Fruit fly (Drosophila melanogaster): ENCODE results near the gene CG34279.

Gene CG34279

DNA sequence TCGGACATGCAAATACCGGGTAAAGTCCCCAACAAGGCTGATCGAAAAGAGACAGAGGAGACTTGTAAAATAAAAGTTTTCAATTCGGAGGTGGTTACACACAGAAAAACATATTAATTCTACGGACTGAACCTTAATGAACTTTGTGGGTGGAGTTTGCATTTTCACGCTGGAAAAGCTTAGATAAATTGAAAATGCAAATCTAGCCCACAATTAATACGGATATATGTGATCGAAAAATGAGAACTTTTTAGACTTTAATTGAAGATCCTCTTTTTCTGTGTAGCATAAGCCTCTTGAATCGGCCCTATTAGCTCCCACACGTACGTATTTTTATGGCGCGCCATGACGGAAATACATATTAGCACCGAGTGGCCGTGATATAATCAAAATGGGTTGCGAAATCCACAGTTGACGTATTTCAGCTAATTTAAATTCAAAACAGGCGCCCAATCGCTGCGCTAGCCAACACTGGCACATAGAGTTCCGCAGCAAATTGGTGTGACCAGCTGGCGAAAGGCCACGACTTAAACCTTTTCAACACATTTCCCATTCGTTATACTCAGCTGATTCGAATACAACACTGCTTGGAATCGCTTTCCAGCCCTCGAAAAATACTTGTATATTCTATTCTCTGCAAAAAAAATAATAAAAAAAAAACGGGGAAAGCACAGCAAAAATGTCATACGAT lies 17.6 kb downstream of the CG34279 start (continued):
- no peak for TF ChIP-seq inv (GFP tag; IDR thresholded peaks at IDR 0.05; ENCODE audit: partially characterized antibody)
- TF ChIP-seq Mes4 (GFP tag; optimal IDR thresholded peaks at IDR 0.05) = peak; percentile 65
- no peak for TF ChIP-seq mld (GFP tag; IDR thresholded peaks at IDR 0.05; ENCODE audit: partially characterized antibody)

DNA sequence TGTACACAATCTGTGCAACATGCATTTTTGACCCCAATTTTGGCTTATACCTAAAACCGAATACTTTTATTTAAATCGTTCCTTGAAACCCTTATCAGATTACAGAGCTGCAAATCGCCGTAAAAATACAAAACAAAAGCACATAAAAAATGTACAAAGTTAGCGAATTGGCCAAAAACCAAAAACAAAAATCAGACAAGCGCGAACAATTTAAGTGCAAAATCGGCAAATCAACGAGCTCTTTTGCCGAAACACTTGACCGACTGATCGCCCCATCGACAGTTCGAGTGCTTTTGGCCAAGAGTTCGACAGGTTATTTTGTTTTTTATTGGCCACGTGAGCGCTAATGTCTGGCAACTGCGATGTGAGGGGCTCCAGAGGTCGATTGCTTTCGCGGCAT lies 21.2 kb downstream of the CG34279 start:
- TF ChIP-seq CG6791 (GFP tag; IDR thresholded peaks at IDR 0.05; ENCODE audit: partially characterized antibody) = no peak
- TF ChIP-seq CG8359 (GFP tag; optimal IDR thresholded peaks at IDR 0.05; ENCODE audit: borderline replicate concordance) = no peak
- TF ChIP-seq CG7372 (GFP tag; IDR thresholded peaks at IDR 0.05) = no peak
- no peak for TF ChIP-seq Hmr (GFP tag; optimal IDR thresholded peaks at IDR 0.05)
- TF ChIP-seq seq (GFP tag; IDR thresholded peaks at IDR 0.05) = no peak
- no peak for TF ChIP-seq Dip2 (GFP tag; IDR thresholded peaks at IDR 0.05)
- no peak for TF ChIP-seq Spps (tag; optimal IDR thresholded peaks at IDR 0.05)
- TF ChIP-seq Ssrp (tag; optimal IDR thresholded peaks at IDR 0.05) = no peak
- TF ChIP-seq CG11247 (GFP tag; IDR thresholded peaks at IDR 0.05) = no peak
- no peak for TF ChIP-seq NC2β (GFP tag; optimal IDR thresholded peaks at IDR 0.05)
- TF ChIP-seq aop (GFP tag; IDR thresholded peaks at IDR 0.05) = no peak

- TF ChIP-seq Tbp (GFP tag; optimal IDR thresholded peaks at IDR 0.05) (no peak), gcm (GFP tag; optimal IDR thresholded peaks at IDR 0.05) (no peak), CG1647 (GFP tag; optimal IDR thresholded peaks at IDR 0.05) (no peak), CG14667 (GFP tag; IDR thresholded peaks at IDR 0.05) (no peak), eyg (GFP tag; optimal IDR thresholded peaks at IDR 0.05) (no peak), Jarid2 (GFP tag; optimal IDR thresholded peaks at IDR 0.05) (peak; percentile 41), CG34376 (GFP tag; optimal IDR thresholded peaks at IDR 0.05) (no peak), CG6683 (GFP tag; optimal IDR thresholded peaks at IDR 0.05) (no peak), Sox102F (GFP tag; optimal IDR thresholded peaks at IDR 0.05) (no peak), HLH4C (GFP tag; IDR thresholded peaks at IDR 0.05; ENCODE audit: partially characterized antibody) (no peak), CG13894 (tag; optimal IDR thresholded peaks at IDR 0.05) (peak; percentile 42), CG11456 (GFP tag; IDR thresholded peaks at IDR 0.05) (no peak), Adf1 (GFP tag; IDR thresholded peaks at IDR 0.05) (no peak), CG12769 (tag; optimal IDR thresholded peaks at IDR 0.05) (peak; percentile 7), D (optimal IDR thresholded peaks at IDR 0.05) (no peak), D (GFP tag; optimal IDR thresholded peaks at IDR 0.05) (no peak), CG14710 (tag; optimal IDR thresholded peaks at IDR 0.05) (no peak), CG15601 (tag; optimal IDR thresholded peaks at IDR 0.05) (peak; percentile 9), CG8290 (GFP tag; optimal IDR thresholded peaks at IDR 0.05) (no peak), CG8290 (tag; optimal IDR thresholded peaks at IDR 0.05) (peak in 1 of 2 experiments; percentile 19), Vsx1 (GFP tag; optimal IDR thresholded peaks at IDR 0.05) (no peak), Dad (GFP tag; optimal IDR thresholded peaks at IDR 0.05) (no peak), lbe (GFP tag; optimal IDR thresholded peaks at IDR 0.05) (no peak), CG10979 (tag; optimal IDR thresholded peaks at IDR 0.05) (no peak), CG8089 (GFP tag; optimal IDR thresholded peaks at IDR 0.05) (no peak), CG17359 (tag; optimal IDR thresholded peaks at IDR 0.05) (no peak), CG12744 (GFP tag; optimal IDR thresholded peaks at IDR 0.05) (no peak), CG10321 (GFP tag; IDR thresholded peaks at IDR 0.05) (no peak), jigr1 (GFP tag; IDR thresholded peaks at IDR 0.05) (no peak), az2 (GFP tag; optimal IDR thresholded peaks at IDR 0.05) (no peak), Nf-YC (tag; optimal IDR thresholded peaks at IDR 0.05) (no peak), vvl (GFP tag; IDR thresholded peaks at IDR 0.05) (0 out of 2 replicates have a peak, but pooled peaks have one; percentile 13), YL-1 (GFP tag; optimal IDR thresholded peaks at IDR 0.05) (no peak), zen2 (GFP tag; IDR thresholded peaks at IDR 0.05; ENCODE audit: partially characterized antibody) (no peak)
Measured at dm6 chr3R:17379742-17380141, 23.3 kb downstream of the CG34279 start, which contains the start of gene lute. Gene lute, plus strand, starts transcription at chr3R:17379944.

All from whole organism, embryonic.